Worm (Caenorhabditis elegans): ENCODE measurements around the gene vha-15.

DNA sequence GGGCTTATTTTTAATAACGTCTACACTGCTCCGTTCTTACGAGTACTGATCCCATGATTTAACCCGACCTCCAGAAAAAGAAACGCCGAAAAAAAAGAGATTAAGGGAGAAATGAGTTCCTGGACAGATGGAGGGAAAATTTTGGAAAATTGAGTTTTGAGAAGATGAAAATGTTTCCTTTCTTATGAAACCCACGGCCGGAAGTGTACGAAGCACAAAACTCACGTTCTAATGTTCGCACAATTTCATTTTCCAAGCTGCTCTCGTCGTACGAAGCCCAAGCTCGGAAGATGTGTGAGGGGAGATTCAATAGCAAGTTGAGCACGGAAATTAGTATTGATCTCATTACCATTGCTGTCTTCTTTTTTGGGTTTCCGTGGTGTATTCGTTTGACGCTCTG is 33.7 kb downstream of the vha-15 start:
- TF ChIP-seq W03F9.2 (tag; optimal IDR thresholded peaks at IDR 0.05), result no peak
- no peak for TF ChIP-seq him-1 (tag; optimal IDR thresholded peaks at IDR 0.05)

Measured in whole organism, L4/young adult.